Fruit fly (Drosophila melanogaster): Measurements from ENCODE around the gene Ide.

The Ide gene

DNA sequence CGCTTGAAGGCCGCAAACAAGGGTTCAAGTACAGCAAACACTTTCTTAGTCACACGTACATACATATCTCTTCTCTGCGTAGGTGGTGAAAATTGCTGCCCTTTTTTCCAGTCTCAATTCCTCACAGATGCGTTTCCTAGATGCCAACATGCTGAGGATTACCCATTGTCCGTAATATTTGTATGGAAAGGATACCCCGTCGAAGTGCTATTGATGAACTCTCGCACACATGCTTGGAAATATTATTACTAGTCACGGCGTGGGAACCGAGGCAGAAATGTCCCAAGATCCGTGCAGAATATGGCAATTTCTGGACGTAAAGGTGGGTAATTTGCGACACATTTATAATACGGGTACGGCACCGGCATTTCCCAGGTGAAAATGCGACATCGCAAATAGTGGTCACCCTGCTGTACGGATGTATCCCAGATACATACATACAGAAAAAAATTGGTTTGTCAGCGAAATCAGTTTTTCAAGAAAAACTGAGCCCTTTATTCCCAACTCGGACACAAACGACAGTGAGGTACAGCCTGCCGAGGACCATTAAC lies 29.7 kb upstream of the Ide start:
- TF ChIP-seq Lpt (GFP tag; optimal IDR thresholded peaks at IDR 0.05) = no peak

dm6 chr3L:20404515-20404914 lies 28.8 kb upstream of the Ide start:
- TF ChIP-seq svp (GFP tag) = peak; percentile 4
- no peak for TF ChIP-seq esn (GFP tag; optimal IDR thresholded peaks at IDR 0.05)
- TF ChIP-seq CG11902 (GFP tag; optimal IDR thresholded peaks at IDR 0.05) = no peak
- no peak for TF ChIP-seq eg (GFP tag; IDR thresholded peaks at IDR 0.05)
- TF ChIP-seq Sox102F (GFP tag; optimal IDR thresholded peaks at IDR 0.05) = no peak
- TF ChIP-seq Sox14 (GFP tag; optimal IDR thresholded peaks at IDR 0.05) = no peak
- peak; percentile 5 for TF ChIP-seq Eip78C (GFP tag)
- no peak for TF ChIP-seq Eip75B (GFP tag; optimal IDR thresholded peaks at IDR 0.05)

DNA sequence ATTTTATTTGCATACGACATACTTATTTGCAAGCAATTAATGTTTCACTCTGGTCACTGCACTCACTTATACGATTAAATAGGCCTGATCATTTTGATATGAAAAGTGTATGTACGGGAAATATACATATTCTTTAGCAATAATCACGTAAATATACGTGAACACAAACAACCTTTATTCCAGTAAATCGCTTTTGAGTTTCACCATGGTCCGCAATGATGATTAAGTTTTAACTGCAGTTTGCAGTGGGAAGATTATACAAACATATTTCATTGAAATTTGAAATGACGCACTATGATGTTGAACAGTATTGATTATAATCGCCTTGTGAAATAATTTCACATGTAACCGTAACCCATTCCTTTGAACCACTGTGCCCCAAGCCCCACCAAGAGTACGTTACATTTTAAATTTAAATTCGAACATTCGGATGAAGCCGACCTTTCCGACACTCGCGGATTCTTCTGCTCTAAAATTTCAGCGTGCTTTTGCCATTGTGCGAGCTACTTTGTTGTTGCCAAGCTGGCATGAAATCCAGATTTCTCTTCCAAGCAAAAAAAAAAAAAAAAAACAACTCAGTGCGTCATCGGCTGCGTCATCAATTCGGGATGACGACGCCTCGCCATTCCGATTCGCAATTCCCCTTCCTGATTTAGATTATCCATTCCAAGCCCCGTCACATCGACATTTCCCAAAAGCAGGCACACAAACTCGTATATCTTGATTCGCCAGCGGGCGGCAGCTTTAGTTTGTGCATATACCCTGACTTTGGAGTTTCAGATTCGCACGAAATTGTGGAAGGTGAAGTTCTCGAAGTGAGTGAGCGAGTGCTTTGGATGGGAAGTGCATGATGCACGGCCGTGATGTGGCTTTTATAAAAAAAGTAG lies 28.0 kb upstream of the Ide start:
- peak; percentile 40 for TF ChIP-seq CG16779 (tag; optimal IDR thresholded peaks at IDR 0.05)
- peak; percentile 36 for TF ChIP-seq CG6854 (GFP tag; optimal IDR thresholded peaks at IDR 0.05)
- peak; percentile 51 for TF ChIP-seq Sox102F (GFP tag; optimal IDR thresholded peaks at IDR 0.05)
- TF ChIP-seq vri (GFP tag; optimal IDR thresholded peaks at IDR 0.05) = no peak
- peak; percentile 52 for TF ChIP-seq cyc (GFP tag; optimal IDR thresholded peaks at IDR 0.05)
- TF ChIP-seq fd85E (GFP tag; optimal IDR thresholded peaks at IDR 0.05) = no peak
- peak; percentile 67 for TF ChIP-seq CG3032 (tag; optimal IDR thresholded peaks at IDR 0.05)
- TF ChIP-seq CG10669 (GFP tag; optimal IDR thresholded peaks at IDR 0.05) = peak; percentile 63
- TF ChIP-seq esn (GFP tag; optimal IDR thresholded peaks at IDR 0.05) = peak; percentile 85
- peak; percentile 63 for TF ChIP-seq OdsH (GFP tag; optimal IDR thresholded peaks at IDR 0.05)
- peak; percentile 81 for TF ChIP-seq Hr39 (GFP tag; optimal IDR thresholded peaks at IDR 0.05)
- peak; percentile 67 for TF ChIP-seq CG11902 (GFP tag; optimal IDR thresholded peaks at IDR 0.05)
- no peak for TF ChIP-seq Lpt (GFP tag; optimal IDR thresholded peaks at IDR 0.05)
- TF ChIP-seq CG3919 (GFP tag; optimal IDR thresholded peaks at IDR 0.05) = peak; percentile 35
- peak; percentile 41; the same call in 1 of the 3 replicates for TF ChIP-seq CG8119 (GFP tag; IDR thresholded peaks at IDR 0.05)
- peak; percentile 75 for TF ChIP-seq lz (GFP tag; optimal IDR thresholded peaks at IDR 0.05)
- TF ChIP-seq eg (GFP tag; IDR thresholded peaks at IDR 0.05) = 0 out of 3 replicates have a peak, but pooled peaks have one; percentile 5
- peak; percentile 93 for TF ChIP-seq Eip78C (GFP tag)
- TF ChIP-seq CG7368 (GFP tag; optimal IDR thresholded peaks at IDR 0.05) = no peak
- TF ChIP-seq CG8319 (GFP tag; optimal IDR thresholded peaks at IDR 0.05) = peak; percentile 33
- peak; percentile 69 for TF ChIP-seq Eip75B (GFP tag; optimal IDR thresholded peaks at IDR 0.05)
- peak; percentile 61 for TF ChIP-seq Sox14 (GFP tag; optimal IDR thresholded peaks at IDR 0.05)
- TF ChIP-seq CG6163 (GFP tag; IDR thresholded peaks at IDR 0.05) = peak; percentile 42; the same call in 2 of the 3 replicates
- TF ChIP-seq spab (GFP tag; optimal IDR thresholded peaks at IDR 0.05) = peak; percentile 62
- peak; percentile 0 for TF ChIP-seq CG9139 (GFP tag; optimal IDR thresholded peaks at IDR 0.05)
- peak; percentile 74 for TF ChIP-seq fd59A (GFP tag; optimal IDR thresholded peaks at IDR 0.05)
- TF ChIP-seq svp (GFP tag) = peak; percentile 93
- peak; percentile 37 for TF ChIP-seq Eip93F (GFP tag; optimal IDR thresholded peaks at IDR 0.05)
- TF ChIP-seq CG10631 (GFP tag; optimal IDR thresholded peaks at IDR 0.05) = peak; percentile 70
- peak; percentile 59 for TF ChIP-seq CG8632 (GFP tag; optimal IDR thresholded peaks at IDR 0.05)
- peak; percentile 75 for TF ChIP-seq Sox15 (GFP tag; optimal IDR thresholded peaks at IDR 0.05)
- peak; percentile 30 for TF ChIP-seq CG4318 (GFP tag; optimal IDR thresholded peaks at IDR 0.05)
- TF ChIP-seq net (GFP tag; optimal IDR thresholded peaks at IDR 0.05) = peak; percentile 41
- TF ChIP-seq dsx (GFP tag; optimal IDR thresholded peaks at IDR 0.05; ENCODE audit: poor library complexity, severe bottlenecking) = peak; percentile 97
- peak; percentile 39 for TF ChIP-seq achi (GFP tag; optimal IDR thresholded peaks at IDR 0.05)
- TF ChIP-seq CG34406 (GFP tag; optimal IDR thresholded peaks at IDR 0.05) = peak; percentile 63
- TF ChIP-seq CG6808 (GFP tag; optimal IDR thresholded peaks at IDR 0.05) = peak; percentile 80
- no peak for TF ChIP-seq Hr38 (GFP tag; optimal IDR thresholded peaks at IDR 0.05)
- no peak for TF ChIP-seq CG1621 (tag; optimal IDR thresholded peaks at IDR 0.05)
- peak; percentile 40 for TF ChIP-seq Hr4 (GFP tag; optimal IDR thresholded peaks at IDR 0.05)
- TF ChIP-seq CG32006 (GFP tag; optimal IDR thresholded peaks at IDR 0.05) = peak; percentile 68
- peak; percentile 74 for TF ChIP-seq Ets21C (GFP tag; optimal IDR thresholded peaks at IDR 0.05)
- TF ChIP-seq acj6 (GFP tag; optimal IDR thresholded peaks at IDR 0.05) = peak; percentile 57
- TF ChIP-seq CG6276 (GFP tag; optimal IDR thresholded peaks at IDR 0.05) = peak; percentile 5

Measured in whole organism, prepupa.